Fruit fly (Drosophila melanogaster) whole organism, prepupa: ENCODE results near the gene Las.
A peak's percentile ranks its signal among the peaks of the same experiment; 100 is the strongest.

Experiments used
- CG10669 ChIP-seq: fragments of 200-800 bp; sonication (Bioruptor generic); optimal IDR thresholded peaks from 3 replicates; lab custom pipeline; 2018; ENCODE audit warnings: missing biosample characterization, mild to moderate bottlenecking, missing genetic modification characterization, moderate library complexity
- CG11294 ChIP-seq: fragments of 200-800 bp; sonication (Bioruptor generic); IDR thresholded peaks from 2 replicates; pipeline ENCODE4 v1.3.6; 2022; ENCODE audit warnings: missing biosample characterization, missing genetic modification characterization
- CG15336 ChIP-seq: fragments of 200-800 bp; sonication (Bioruptor generic); IDR thresholded peaks from 2 replicates; pipeline ENCODE4 v1.3.6; 2022; ENCODE audit warnings: missing biosample characterization, missing genetic modification characterization
- CG1621 ChIP-seq: fragments of 200-800 bp; sonication (Bioruptor generic); optimal IDR thresholded peaks from 3 replicates; lab custom pipeline; 2018; ENCODE audit warnings: missing biosample characterization, mild to moderate bottlenecking, missing genetic modification characterization
- CG16779 ChIP-seq: fragments of 200-800 bp; sonication (Bioruptor generic); optimal IDR thresholded peaks from 3 replicates; lab custom pipeline; 2017; ENCODE audit warnings: missing biosample characterization, mild to moderate bottlenecking, missing genetic modification characterization
- CG3032 ChIP-seq: fragments of 200-800 bp; optimal IDR thresholded peaks from 2 replicates; lab custom pipeline; 2019; ENCODE audit warnings: missing biosample characterization, mild to moderate bottlenecking, missing genetic modification characterization, moderate library complexity
- CG31627 ChIP-seq: fragments of 200-800 bp; sonication (Bioruptor generic); optimal IDR thresholded peaks from 3 replicates; lab custom pipeline; 2016; ENCODE audit warnings: missing biosample characterization, missing genetic modification characterization
- CG3919 ChIP-seq: fragments of 200-800 bp; sonication (Bioruptor generic); optimal IDR thresholded peaks from 3 replicates; lab custom pipeline; 2016; ENCODE audit warnings: missing biosample characterization, missing genetic modification characterization
- CG4318 ChIP-seq: fragments of 200-800 bp; sonication (Bioruptor generic); optimal IDR thresholded peaks from 3 replicates; lab custom pipeline; 2017; ENCODE audit warnings: missing biosample characterization, mild to moderate bottlenecking, missing genetic modification characterization
- CG6276 ChIP-seq: fragments of 200-800 bp; sonication (Bioruptor generic); optimal IDR thresholded peaks from 2 replicates; lab custom pipeline; 2017; ENCODE audit warnings: missing biosample characterization, mild to moderate bottlenecking, missing genetic modification characterization
- CG6792 ChIP-seq: fragments of 200-800 bp; sonication (Bioruptor generic); optimal IDR thresholded peaks from 3 replicates; lab custom pipeline; 2016; ENCODE audit warnings: missing biosample characterization, missing genetic modification characterization
- CG6808 ChIP-seq: fragments of 200-800 bp; sonication (Bioruptor generic); optimal IDR thresholded peaks from 3 replicates; lab custom pipeline; 2017; ENCODE audit warnings: missing biosample characterization, missing genetic modification characterization, mild to moderate bottlenecking, moderate library complexity, missing genetic modification reagents
- CG6854 ChIP-seq: fragments of 200-800 bp; sonication (Bioruptor generic); optimal IDR thresholded peaks from 2 replicates; lab custom pipeline; 2017; ENCODE audit warnings: missing biosample characterization, mild to moderate bottlenecking, missing genetic modification characterization
- CG8119 ChIP-seq: fragments of 200-800 bp; sonication (Bioruptor generic); IDR thresholded peaks from 3 replicates; pipeline ENCODE4 v1.3.6; 2022; ENCODE audit warnings: missing biosample characterization, missing genetic modification characterization
- CG8319 ChIP-seq: fragments of 200-800 bp; sonication (Bioruptor generic); optimal IDR thresholded peaks from 3 replicates; lab custom pipeline; 2016; ENCODE audit warnings: missing biosample characterization, missing genetic modification characterization
- CG9139 ChIP-seq: fragments of 200-800 bp; sonication (Bioruptor generic); optimal IDR thresholded peaks from 3 replicates; lab custom pipeline; 2017; ENCODE audit warnings: missing biosample characterization, mild to moderate bottlenecking, missing genetic modification characterization
- Eip78C ChIP-seq: fragments of 200-800 bp; sonication (Bioruptor generic); peaks from one replicate; lab custom pipeline; 2016; ENCODE audit warnings: missing biosample characterization, missing genetic modification characterization
- Ets96B ChIP-seq: fragments of 200-800 bp; optimal IDR thresholded peaks from 2 replicates; lab custom pipeline; 2019; ENCODE audit warnings: missing biosample characterization, mild to moderate bottlenecking, missing genetic modification characterization, moderate library complexity
- Hr39 ChIP-seq: fragments of 200-800 bp; sonication (Bioruptor generic); optimal IDR thresholded peaks from 2 replicates; lab custom pipeline; 2016; ENCODE audit warnings: missing biosample characterization, missing genetic modification characterization
- Hr4 ChIP-seq: fragments of 200-800 bp; sonication (Bioruptor generic); optimal IDR thresholded peaks from 3 replicates; lab custom pipeline; 2016; ENCODE audit warnings: missing biosample characterization, missing genetic modification characterization
- Smox ChIP-seq: fragments of 200-800 bp; sonication (Bioruptor generic); optimal IDR thresholded peaks from 3 replicates; lab custom pipeline; 2016; ENCODE audit warnings: missing biosample characterization, missing genetic modification characterization
- Sox102F ChIP-seq: fragments of 200-800 bp; sonication (Bioruptor generic); optimal IDR thresholded peaks from 2 replicates; lab custom pipeline; 2016; ENCODE audit warnings: missing biosample characterization, mild to moderate bottlenecking, missing genetic modification characterization
- Sox14 ChIP-seq: fragments of 200-800 bp; sonication (Bioruptor generic); optimal IDR thresholded peaks from 3 replicates; lab custom pipeline; 2016; ENCODE audit warnings: missing biosample characterization, missing genetic modification characterization
- achi ChIP-seq: fragments of 200-800 bp; sonication (Bioruptor generic); optimal IDR thresholded peaks from 3 replicates; lab custom pipeline; 2016; ENCODE audit warnings: missing biosample characterization, missing genetic modification characterization
- dsx ChIP-seq: fragments of 200-800 bp; optimal IDR thresholded peaks from 3 replicates; lab custom pipeline; 2019; ENCODE audit warnings: missing biosample characterization, mild to moderate bottlenecking, missing genetic modification characterization, moderate library complexity; ENCODE audit not compliant: poor library complexity, severe bottlenecking
- esn ChIP-seq: fragments of 200-800 bp; sonication (Bioruptor generic); optimal IDR thresholded peaks from 2 replicates; lab custom pipeline; 2016; ENCODE audit warnings: missing biosample characterization, mild to moderate bottlenecking, missing genetic modification characterization, moderate library complexity
- fd85E ChIP-seq: fragments of 200-800 bp; sonication (Bioruptor generic); optimal IDR thresholded peaks from 3 replicates; lab custom pipeline; 2016; ENCODE audit warnings: missing biosample characterization, missing genetic modification characterization
- fkh ChIP-seq: fragments of 200-800 bp; sonication (Bioruptor generic); optimal IDR thresholded peaks from 3 replicates; lab custom pipeline; 2017; ENCODE audit warnings: missing biosample characterization, mild to moderate bottlenecking, missing genetic modification characterization, moderate library complexity
- pdm3 ChIP-seq: fragments of 200-800 bp; sonication (Bioruptor generic); optimal IDR thresholded peaks from 3 replicates; lab custom pipeline; 2016; ENCODE audit warnings: missing biosample characterization, missing genetic modification characterization
- salr ChIP-seq, 2 experiments: fragments of 200-800 bp; sonication (Bioruptor generic); optimal IDR thresholded peaks; 3 replicates each; lab custom pipeline; 2016 to 2018; ENCODE audit warnings: missing biosample characterization in 2 of 2, missing genetic modification characterization in 2 of 2, mild to moderate bottlenecking in 1 of 2
- spab ChIP-seq: fragments of 200-800 bp; sonication (Bioruptor generic); optimal IDR thresholded peaks from 2 replicates; lab custom pipeline; 2017; ENCODE audit warnings: missing biosample characterization, mild to moderate bottlenecking, missing genetic modification characterization, missing genetic modification reagents
- ss ChIP-seq, 2 experiments: fragments of 200-800 bp; sonication (Bioruptor generic); optimal IDR thresholded peaks; 2 replicates in 1 of 2; 3 replicates in 1 of 2; lab custom pipeline; 2017 to 2018; ENCODE audit warnings: mild to moderate bottlenecking in 2 of 2, missing biosample characterization in 2 of 2, missing genetic modification characterization in 2 of 2, moderate library complexity in 1 of 2
- svp ChIP-seq: fragments of 200-800 bp; sonication (Bioruptor generic); peaks from one replicate; lab custom pipeline; 2016; ENCODE audit warnings: missing biosample characterization, missing genetic modification characterization
- topi ChIP-seq: fragments of 200-800 bp; sonication (Bioruptor generic); optimal IDR thresholded peaks from 3 replicates; lab custom pipeline; 2016; ENCODE audit warnings: missing biosample characterization, missing genetic modification characterization
- vri ChIP-seq: fragments of 200-800 bp; sonication (Bioruptor generic); optimal IDR thresholded peaks from 3 replicates; lab custom pipeline; 2016; ENCODE audit warnings: missing biosample characterization, mild to moderate bottlenecking, missing genetic modification characterization

Las gene

DNA sequence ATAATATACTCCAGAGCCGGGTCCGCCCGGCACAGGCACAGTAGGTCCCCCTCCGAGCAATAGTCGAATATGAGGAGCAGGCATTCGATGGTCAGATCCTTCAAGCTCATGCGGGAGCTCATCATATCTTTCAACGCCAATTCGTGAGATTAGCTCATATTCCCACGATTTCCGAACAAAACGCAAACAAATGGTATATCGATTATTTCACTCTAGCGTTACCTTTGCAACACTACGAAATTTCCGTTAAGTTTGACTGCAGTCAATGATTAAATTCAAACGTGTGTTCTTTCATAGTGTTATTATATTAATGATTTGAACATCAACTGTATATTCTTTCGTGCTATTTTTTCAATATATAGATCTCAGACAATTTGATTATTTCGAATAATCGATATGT is 38.8 kb downstream of the Las start, which contains the start of gene CG33969:
CG33969 (minus strand) TSS at position 197 of the 400 bp plus-strand sequence.
- TF ChIP-seq Hr4 (GFP tag; lab: Kevin White, UChicago) (no peak), CG10669 (GFP tag; lab: Kevin White, UChicago) (no peak), CG3919 (GFP tag; lab: Kevin White, UChicago) (no peak), achi (GFP tag; lab: Kevin White, UChicago) (no peak), topi (peak; percentile 1), salr (GFP tag; optimal IDR thresholded peaks at IDR 0.05; lab: Kevin White, UChicago) (no peak), esn (GFP tag; lab: Kevin White, UChicago) (peak; percentile 24), fkh (peak; percentile 73), Eip78C (GFP tag; lab: Kevin White, UChicago) (peak; percentile 77), CG8319 (GFP tag; lab: Kevin White, UChicago) (no peak), Sox14 (GFP tag; lab: Kevin White, UChicago) (peak; percentile 32), CG6276 (no peak), CG11294 (GFP tag; lab: Robert Waterston, UW) (no peak), CG15336 (GFP tag; lab: Robert Waterston, UW) (no peak), vri (GFP tag; lab: Kevin White, UChicago) (peak; percentile 73)

DNA sequence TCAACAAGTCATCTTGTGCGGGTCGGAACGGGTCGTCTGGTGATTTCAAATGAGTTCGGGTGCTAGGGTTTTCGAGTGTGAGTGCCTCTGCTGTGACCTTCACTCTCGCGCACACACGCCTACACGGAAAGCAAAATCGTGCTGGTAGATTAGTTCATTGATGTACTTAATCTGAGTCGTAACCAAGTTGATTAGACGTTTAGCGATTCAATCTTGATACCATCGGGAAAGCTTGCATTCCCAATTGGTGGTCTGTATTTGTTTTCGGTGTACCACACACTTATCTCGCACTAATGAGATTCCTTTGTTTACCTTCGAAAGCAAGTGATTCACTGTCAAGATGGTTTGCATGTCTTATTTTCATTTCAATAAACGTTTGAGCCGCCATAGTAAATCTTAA is 43.2 kb downstream of the Las start:
- TF ChIP-seq CG6792 (GFP tag; lab: Kevin White, UChicago) (no peak), CG31627 (peak; percentile 25), spab (GFP tag; lab: Kevin White, UChicago) (no peak), vri (GFP tag; lab: Kevin White, UChicago) (peak; percentile 63), dsx (GFP tag; lab: Kevin White, UChicago) (no peak), Eip78C (GFP tag; lab: Kevin White, UChicago) (peak; percentile 41), CG8319 (GFP tag; lab: Kevin White, UChicago) (peak; percentile 3), Ets96B (tag; lab: Kevin White, UChicago) (no peak), fkh (peak; percentile 51), CG3032 (no peak), CG3919 (GFP tag; lab: Kevin White, UChicago) (no peak), Hr39 (GFP tag; lab: Kevin White, UChicago) (peak; percentile 24), Sox14 (GFP tag; lab: Kevin White, UChicago) (peak; percentile 16), Sox102F (GFP tag; lab: Kevin White, UChicago) (no peak), Smox (GFP tag; lab: Kevin White, UChicago) (no peak), svp (GFP tag; lab: Kevin White, UChicago) (peak; percentile 91), esn (GFP tag; lab: Kevin White, UChicago) (peak; percentile 26), fd85E (GFP tag; lab: Kevin White, UChicago) (no peak)

DNA sequence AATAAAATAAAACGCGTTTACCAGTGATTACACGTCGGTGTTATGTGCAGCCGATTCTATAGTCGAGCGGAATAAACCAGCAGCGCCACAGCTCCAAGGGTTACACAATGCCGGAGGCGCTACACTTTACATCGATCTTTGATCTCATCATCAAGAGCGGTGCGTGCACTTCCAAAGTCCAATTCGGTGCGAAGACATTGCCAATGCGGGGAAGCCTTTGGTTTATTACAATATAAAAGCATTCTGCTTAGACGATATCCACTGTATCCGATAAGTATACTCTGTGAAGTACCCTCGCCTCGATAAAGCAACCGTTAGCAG is 44.4 kb downstream of the Las start:
- no peak for TF ChIP-seq CG4318 (GFP tag; lab: Kevin White, UChicago)
- TF ChIP-seq Eip78C (GFP tag; lab: Kevin White, UChicago): peak; percentile 27
- TF ChIP-seq CG11294 (GFP tag; lab: Robert Waterston, UW): no peak
- no peak for TF ChIP-seq CG6854 (GFP tag; lab: Kevin White, UChicago)
- TF ChIP-seq CG6808 (GFP tag; lab: Kevin White, UChicago): peak; percentile 62
- no peak for TF ChIP-seq pdm3 (GFP tag; lab: Kevin White, UChicago)
- peak; percentile 43 for TF ChIP-seq CG6276
- peak; percentile 3 for TF ChIP-seq CG1621 (tag; lab: Kevin White, UChicago)
- 0 out of 3 replicates have a peak, but pooled peaks have one; percentile 16 for TF ChIP-seq CG8119 (GFP tag; lab: Robert Waterston, UW)
- TF ChIP-seq fd85E (GFP tag; lab: Kevin White, UChicago): no peak
- peak; percentile 49 for TF ChIP-seq CG9139 (GFP tag; lab: Kevin White, UChicago)
- TF ChIP-seq CG3032: no peak
- TF ChIP-seq ss (GFP tag; optimal IDR thresholded peaks at IDR 0.05; lab: Kevin White, UChicago): peak in 1 of 2 experiments; percentile 68
- TF ChIP-seq CG16779 (tag; lab: Kevin White, UChicago): no peak
- TF ChIP-seq spab (GFP tag; lab: Kevin White, UChicago): peak; percentile 18
- TF ChIP-seq salr (GFP tag; optimal IDR thresholded peaks at IDR 0.05; lab: Kevin White, UChicago): no peak
